Fruit fly (Drosophila melanogaster): ENCODE results near the gene rump.

DNA sequence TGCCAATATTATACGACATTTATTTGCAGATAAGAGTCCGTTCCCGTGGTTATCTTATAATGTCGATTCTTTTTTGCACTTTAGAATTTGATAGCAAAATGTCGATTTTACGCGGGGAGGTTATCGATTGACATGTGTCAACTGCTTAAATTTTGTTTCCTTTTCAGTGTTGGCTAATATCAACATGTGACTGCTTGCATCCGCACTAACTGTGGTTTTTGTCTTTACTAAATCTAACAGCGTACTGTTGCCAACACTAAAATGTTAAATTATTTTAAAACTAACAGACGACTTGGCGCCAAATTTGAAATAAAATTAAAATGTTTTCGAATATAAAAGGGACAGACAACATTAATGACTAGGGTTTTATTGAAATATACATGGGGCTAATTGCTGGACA is 13.4 kb downstream of the rump start:
- TF ChIP-seq CG5204 (GFP tag; optimal IDR thresholded peaks at IDR 0.05) (no peak), CG33017 (tag; optimal IDR thresholded peaks at IDR 0.05) (peak; percentile 65), tj (GFP tag; optimal IDR thresholded peaks at IDR 0.05) (no peak), cic (GFP tag; optimal IDR thresholded peaks at IDR 0.05) (peak; percentile 80), CG1620 (GFP tag; optimal IDR thresholded peaks at IDR 0.05) (peak; percentile 88), Mnt (GFP tag; optimal IDR thresholded peaks at IDR 0.05) (peak; percentile 83), pad (GFP tag; optimal IDR thresholded peaks at IDR 0.05) (peak; percentile 72), CG11617 (GFP tag; optimal IDR thresholded peaks at IDR 0.05) (peak; percentile 35), CG12768 (GFP tag; optimal IDR thresholded peaks at IDR 0.05) (no peak), Crg-1 (GFP tag; optimal IDR thresholded peaks at IDR 0.05) (peak; percentile 90), CG14711 (tag; optimal IDR thresholded peaks at IDR 0.05) (peak; percentile 53), ovo (GFP tag; optimal IDR thresholded peaks at IDR 0.05) (peak; percentile 71), cnc (optimal IDR thresholded peaks at IDR 0.05) (no peak), kay (GFP tag; ENCODE audit: borderline replicate concordance) (no peak)
